Worm (Caenorhabditis elegans) whole organism, L1 larva: Measurements from ENCODE around the gene cyp-34A6.
A peak's percentile ranks its signal among the peaks of the same experiment; 100 is the strongest.

Experiments used
- C16A3.4 ChIP-seq: fragments of 150-350 bp; optimal IDR thresholded peaks from 2 replicates; lab custom pipeline; 2014; ENCODE audit warnings: missing biosample characterization, missing genetic modification characterization
- F16B12.6 ChIP-seq: fragments of 150-350 bp; optimal IDR thresholded peaks from 2 replicates; lab custom pipeline; 2014; ENCODE audit warnings: missing biosample characterization, missing genetic modification characterization
- aly-2 ChIP-seq: fragments of 150-350 bp; optimal IDR thresholded peaks from 2 replicates; lab custom pipeline; 2014; ENCODE audit warnings: missing biosample characterization, missing genetic modification characterization
- ama-1 ChIP-seq: fragments of 150-350 bp; optimal IDR thresholded peaks from 2 replicates; lab custom pipeline; 2014
- ceh-90 ChIP-seq: sonication (generic microtip); optimal IDR thresholded peaks from 2 replicates; lab custom pipeline; 2016; ENCODE audit warnings: missing genetic modification characterization, missing compliant biosample characterization
- ces-1 ChIP-seq: fragments of 150-350 bp; optimal IDR thresholded peaks from 2 replicates; lab custom pipeline; 2014; ENCODE audit warnings: missing biosample characterization, missing genetic modification reagents, missing genetic modification characterization
- dpl-1 ChIP-seq, 3 experiments: fragments of 150-350 bp in 2 of 3; sonication (generic microtip) in 1 of 3; optimal IDR thresholded peaks; 2 replicates each; lab custom pipeline; 2014 to 2017; ENCODE audit warnings: missing biosample characterization in 3 of 3, missing genetic modification characterization in 3 of 3, missing genetic modification reagents in 3 of 3
- efl-1 ChIP-seq, 4 experiments: fragments of 150-350 bp; optimal IDR thresholded peaks in 3 of 4; peaks in 1 of 4; 1 replicate in 1 of 4; 2 replicates in 3 of 4; lab custom pipeline; 2014; ENCODE audit warnings: missing biosample characterization in 2 of 4, missing genetic modification characterization in 2 of 4, missing genetic modification reagents in 2 of 4
- efl-3 ChIP-seq: fragments of 200-800 bp; sonication (Bioruptor generic); optimal IDR thresholded peaks from 2 replicates; lab custom pipeline; 2018; ENCODE audit warnings: mild to moderate bottlenecking, missing genetic modification characterization, missing compliant biosample characterization
- egl-27 ChIP-seq, 2 experiments: fragments of 150-350 bp in 1 of 2; sonication (generic microtip); optimal IDR thresholded peaks; 3 replicates each; lab custom pipeline; 2017 to 2018; ENCODE audit warnings: missing biosample characterization in 2 of 2, missing genetic modification characterization in 2 of 2, missing genetic modification reagents in 2 of 2
- elt-2 ChIP-seq: sonication (generic microtip); optimal IDR thresholded peaks from 2 replicates; lab custom pipeline; 2016; ENCODE audit warnings: missing genetic modification characterization, mild to moderate bottlenecking, inconsistent platforms, missing compliant biosample characterization, missing genetic modification reagents
- elt-3 ChIP-seq, 6 experiments: fragments of 150-350 bp in 1 of 6; sonication (generic microtip); optimal IDR thresholded peaks; 2 replicates each; lab custom pipeline; 2017 to 2018; ENCODE audit warnings: missing biosample characterization in 6 of 6, missing genetic modification characterization in 6 of 6, inconsistent platforms in 1 of 6
- ets-5 ChIP-seq: fragments of 200-800 bp; sonication (Bioruptor generic); IDR thresholded peaks from 2 replicates; pipeline ENCODE4 v1.3.6; 2022; ENCODE audit warnings: missing genetic modification characterization, missing compliant biosample characterization
- fkh-4 ChIP-seq: sonication (generic microtip); optimal IDR thresholded peaks from 2 replicates; lab custom pipeline; 2016; ENCODE audit warnings: missing compliant biosample characterization, missing genetic modification characterization, borderline replicate concordance
- fos-1 ChIP-seq: fragments of 150-350 bp; optimal IDR thresholded peaks from 2 replicates; lab custom pipeline; 2014; ENCODE audit warnings: missing biosample characterization, missing genetic modification characterization
- hlh-17 ChIP-seq: fragments of 200-800 bp; sonication (Bioruptor generic); optimal IDR thresholded peaks from 2 replicates; lab custom pipeline; 2018; ENCODE audit warnings: missing genetic modification characterization, mild to moderate bottlenecking, missing compliant biosample characterization, moderate library complexity, borderline replicate concordance
- hpl-2 ChIP-seq: fragments of 150-350 bp; optimal IDR thresholded peaks from 2 replicates; lab custom pipeline; 2014; ENCODE audit warnings: missing biosample characterization, missing genetic modification reagents, missing genetic modification characterization
- irx-1 ChIP-seq: sonication (generic microtip); optimal IDR thresholded peaks from 2 replicates; lab custom pipeline; 2016; ENCODE audit warnings: missing genetic modification characterization, missing compliant biosample characterization
- lin-13 ChIP-seq: fragments of 150-350 bp; optimal IDR thresholded peaks from 2 replicates; lab custom pipeline; 2014; ENCODE audit warnings: missing biosample characterization, missing genetic modification reagents, missing genetic modification characterization
- lin-35 ChIP-seq, 2 experiments: fragments of 150-350 bp; optimal IDR thresholded peaks; 2 replicates each; lab custom pipeline; 2014; ENCODE audit warnings: missing biosample characterization in 2 of 2, missing genetic modification characterization in 2 of 2, missing genetic modification reagents in 2 of 2
- lin-39 ChIP-seq: fragments of 150-350 bp; optimal IDR thresholded peaks from 2 replicates; lab custom pipeline; 2014; ENCODE audit warnings: missing biosample characterization, missing genetic modification reagents, missing genetic modification characterization
- lsy-2 ChIP-seq, 2 experiments: fragments of 150-350 bp; optimal IDR thresholded peaks; 2 replicates each; lab custom pipeline; 2014; ENCODE audit warnings: missing biosample characterization in 2 of 2, missing genetic modification characterization in 2 of 2
- mdl-1 ChIP-seq, 2 experiments: fragments of 150-350 bp; optimal IDR thresholded peaks; 2 replicates each; lab custom pipeline; 2014 to 2017; ENCODE audit warnings: missing biosample characterization in 2 of 2, missing genetic modification characterization in 2 of 2, inconsistent platforms in 1 of 2
- mep-1 ChIP-seq: fragments of 150-350 bp; optimal IDR thresholded peaks from 2 replicates; lab custom pipeline; 2014; ENCODE audit warnings: missing biosample characterization, missing genetic modification characterization
- nhr-11 ChIP-seq: fragments of 150-350 bp; optimal IDR thresholded peaks from 2 replicates; lab custom pipeline; 2014; ENCODE audit warnings: missing biosample characterization, missing genetic modification characterization
- nhr-12 ChIP-seq: sonication (generic microtip); optimal IDR thresholded peaks from 2 replicates; lab custom pipeline; 2017; ENCODE audit warnings: missing biosample characterization, missing genetic modification characterization
- nhr-19 ChIP-seq: fragments of 200-800 bp; sonication (Bioruptor generic); conservative IDR thresholded peaks from 2 replicates; pipeline ENCODE4 v1.3.6; 2022; ENCODE audit warnings: missing genetic modification characterization, missing compliant biosample characterization
- nhr-237 ChIP-seq: fragments of 150-350 bp; optimal IDR thresholded peaks from 2 replicates; lab custom pipeline; 2014; ENCODE audit warnings: missing biosample characterization, missing genetic modification characterization
- nhr-71 ChIP-seq: sonication (generic microtip); optimal IDR thresholded peaks from 2 replicates; lab custom pipeline; 2016; ENCODE audit warnings: mild to moderate bottlenecking, missing genetic modification characterization, moderate library complexity, missing compliant biosample characterization
- nhr-76 ChIP-seq: sonication (generic microtip); optimal IDR thresholded peaks from 2 replicates; lab custom pipeline; 2017; ENCODE audit warnings: missing biosample characterization, missing genetic modification characterization
- nhr-84 ChIP-seq: sonication (generic microtip); optimal IDR thresholded peaks from 2 replicates; lab custom pipeline; 2017; ENCODE audit warnings: missing biosample characterization, missing genetic modification characterization
- nhr-85 ChIP-seq: sonication (generic microtip); peaks from one replicate; lab custom pipeline; 2016; ENCODE audit warnings: missing genetic modification characterization, inconsistent platforms, missing compliant biosample characterization
- nhr-90 ChIP-seq: sonication (generic microtip); optimal IDR thresholded peaks from 2 replicates; lab custom pipeline; 2016; ENCODE audit warnings: mild to moderate bottlenecking, missing genetic modification characterization, missing compliant biosample characterization; ENCODE audit not compliant: poor library complexity
- pqm-1 ChIP-seq: sonication (generic microtip); optimal IDR thresholded peaks from 3 replicates; lab custom pipeline; 2017; ENCODE audit warnings: missing biosample characterization, missing genetic modification characterization
- skn-1 ChIP-seq: fragments of 150-350 bp; optimal IDR thresholded peaks from 2 replicates; lab custom pipeline; 2014; ENCODE audit warnings: missing biosample characterization, missing genetic modification characterization
- snpc-4 ChIP-seq: fragments of 150-350 bp; optimal IDR thresholded peaks from 2 replicates; lab custom pipeline; 2014; ENCODE audit warnings: missing biosample characterization, missing genetic modification characterization
- snu-23 ChIP-seq: sonication (generic microtip); optimal IDR thresholded peaks from 2 replicates; lab custom pipeline; 2016; ENCODE audit warnings: missing genetic modification characterization, missing compliant biosample characterization
- sptf-1 ChIP-seq: fragments of 150-350 bp; optimal IDR thresholded peaks from 2 replicates; lab custom pipeline; 2014; ENCODE audit warnings: missing biosample characterization, missing genetic modification characterization
- sup-37 ChIP-seq: fragments of 200-800 bp; sonication (Bioruptor generic); optimal IDR thresholded peaks from 2 replicates; lab custom pipeline; 2018; ENCODE audit warnings: mild to moderate bottlenecking, missing genetic modification characterization, missing compliant biosample characterization
- unc-130 ChIP-seq: fragments of 150-350 bp; optimal IDR thresholded peaks from 2 replicates; lab custom pipeline; 2017; ENCODE audit warnings: missing biosample characterization, missing genetic modification characterization, inconsistent platforms
- unc-98 ChIP-seq: fragments of 200-800 bp; sonication (Bioruptor generic); IDR thresholded peaks from 2 replicates; pipeline ENCODE4 v1.3.6; 2022; ENCODE audit warnings: missing genetic modification characterization, missing compliant biosample characterization
- vab-15 ChIP-seq: sonication (generic microtip); optimal IDR thresholded peaks from 2 replicates; lab custom pipeline; 2017; ENCODE audit warnings: missing genotype, mild to moderate bottlenecking, missing genetic modification characterization, missing compliant biosample characterization
- xbp-1 ChIP-seq: sonication (generic microtip); optimal IDR thresholded peaks from 2 replicates; lab custom pipeline; 2016; ENCODE audit warnings: missing genetic modification characterization, missing compliant biosample characterization
- zag-1 ChIP-seq: fragments of 150-350 bp; optimal IDR thresholded peaks from 2 replicates; lab custom pipeline; 2014; ENCODE audit warnings: missing biosample characterization, missing genetic modification characterization
- zip-4 ChIP-seq: fragments of 200-800 bp; sonication (Bioruptor generic); optimal IDR thresholded peaks from 2 replicates; lab custom pipeline; 2018; ENCODE audit warnings: mild to moderate bottlenecking, missing genetic modification characterization, moderate library complexity, missing compliant biosample characterization
- ztf-11 ChIP-seq, 2 experiments: sonication (generic microtip); optimal IDR thresholded peaks; 2 replicates each; lab custom pipeline; 2016 to 2017; ENCODE audit warnings: missing genetic modification characterization in 2 of 2, missing biosample characterization in 1 of 2, missing compliant biosample characterization in 1 of 2
- ztf-4 ChIP-seq: fragments of 150-350 bp; optimal IDR thresholded peaks from 2 replicates; lab custom pipeline; 2014; ENCODE audit warnings: missing biosample characterization, missing genetic modification characterization

cyp-34A6 gene

ce11 chrV:3974361-3974760 is 13.2 kb upstream of the cyp-34A6 start, which contains the start of gene str-82:
TSS of gene str-82 (plus strand) at chrV:3974661.
- no peak for TF ChIP-seq nhr-12 (tag; lab: Kevin White, UChicago)
- no peak for TF ChIP-seq irx-1 (tag; lab: Kevin White, UChicago)
- no peak for TF ChIP-seq unc-98 (GFP tag; lab: Robert Waterston, UW)
- TF ChIP-seq C16A3.4 (tag; lab: Kevin White, UChicago) = no peak
- TF ChIP-seq zag-1 (tag; lab: Kevin White, UChicago) = no peak
- no peak for TF ChIP-seq fkh-4 (tag; lab: Kevin White, UChicago)
- TF ChIP-seq skn-1 = no peak
- TF ChIP-seq hpl-2 = no peak
- no peak for TF ChIP-seq lin-35 (GFP tag; optimal IDR thresholded peaks at IDR 0.05; lab: Kevin White, UChicago)
- no peak for TF ChIP-seq ztf-11 (tag; optimal IDR thresholded peaks at IDR 0.05; lab: Kevin White, UChicago)
- no peak for TF ChIP-seq dpl-1 (GFP tag; optimal IDR thresholded peaks at IDR 0.05; lab: Kevin White, UChicago)
- TF ChIP-seq hlh-17 (GFP tag; lab: Kevin White, UChicago) = no peak
- no peak for TF ChIP-seq lin-39 (tag; lab: Kevin White, UChicago)
- TF ChIP-seq mep-1 (tag; lab: Kevin White, UChicago) = no peak
- no peak for TF ChIP-seq efl-3
- TF ChIP-seq xbp-1 (tag; lab: Kevin White, UChicago) = no peak
- TF ChIP-seq, all 84 proteins: peak for 0

- TF ChIP-seq hlh-17 (GFP tag; lab: Kevin White, UChicago) (no peak), ces-1 (no peak), efl-1 (optimal IDR thresholded peaks at IDR 0.05; lab: Kevin White, UChicago) (no peak), efl-1 (GFP tag; optimal IDR thresholded peaks at IDR 0.05 in 1 of 2; lab: Kevin White, UChicago) (no peak), skn-1 (no peak), sup-37 (no peak), zip-4 (GFP tag; lab: Kevin White, UChicago) (no peak), ama-1 (lab: Kevin White, UChicago) (no peak), nhr-90 (tag; lab: Kevin White, UChicago) (no peak), lin-35 (GFP tag; optimal IDR thresholded peaks at IDR 0.05; lab: Kevin White, UChicago) (no peak), nhr-19 (GFP tag; lab: Robert Waterston, UW) (no peak)
Measured at ce11 chrV:3972846-3973245, 11.7 kb upstream of the cyp-34A6 start, which contains the start of gene cyp-34A10. TSS of gene cyp-34A10 (minus strand) at chrV:3972991.

- no peak for TF ChIP-seq nhr-237 (tag; lab: Kevin White, UChicago)
- TF ChIP-seq lin-39 (tag; lab: Kevin White, UChicago) = no peak
- no peak for TF ChIP-seq sptf-1
- peak in 1 of 2 experiments; percentile 14 for TF ChIP-seq lin-35 (GFP tag; optimal IDR thresholded peaks at IDR 0.05; lab: Kevin White, UChicago)
- no peak for TF ChIP-seq F16B12.6 (tag; lab: Kevin White, UChicago)
- no peak for TF ChIP-seq ets-5
- TF ChIP-seq nhr-84 (tag; lab: Kevin White, UChicago) = no peak
- TF ChIP-seq lin-13 = no peak
- no peak for TF ChIP-seq sup-37
- no peak for TF ChIP-seq mep-1 (tag; lab: Kevin White, UChicago)
- TF ChIP-seq dpl-1 (GFP tag; optimal IDR thresholded peaks at IDR 0.05; lab: Kevin White, UChicago) = no peak
- TF ChIP-seq fos-1 (tag; lab: Kevin White, UChicago) = no peak
- TF ChIP-seq ztf-4 (tag; lab: Kevin White, UChicago) = no peak
- TF ChIP-seq nhr-90 (tag; lab: Kevin White, UChicago) = peak; percentile 8
- peak; percentile 13 for TF ChIP-seq nhr-71 (tag; lab: Kevin White, UChicago)
- peak; percentile 4 for TF ChIP-seq nhr-85
- no peak for TF ChIP-seq ceh-90 (tag; lab: Kevin White, UChicago)
- peak in 4 of 6 experiments; percentile 3 to 65 (median 30) for TF ChIP-seq elt-3 (tag; optimal IDR thresholded peaks at IDR 0.05; lab: Kevin White, UChicago)
- no peak for TF ChIP-seq nhr-19 (GFP tag; lab: Robert Waterston, UW)
- no peak for TF ChIP-seq lsy-2 (tag; optimal IDR thresholded peaks at IDR 0.05; lab: Kevin White, UChicago)
- TF ChIP-seq elt-2 (tag; lab: Kevin White, UChicago) = peak; percentile 66
- no peak for TF ChIP-seq unc-130 (tag; lab: Kevin White, UChicago)
- no peak for TF ChIP-seq pqm-1 (tag; lab: Kevin White, UChicago)
- TF ChIP-seq egl-27 (tag; optimal IDR thresholded peaks at IDR 0.05; lab: Kevin White, UChicago) = no peak
- no peak for TF ChIP-seq ztf-11 (tag; optimal IDR thresholded peaks at IDR 0.05; lab: Kevin White, UChicago)
- no peak for TF ChIP-seq nhr-76 (tag; lab: Kevin White, UChicago)
- TF ChIP-seq nhr-11 (tag; lab: Kevin White, UChicago) = no peak
- TF ChIP-seq nhr-12 (tag; lab: Kevin White, UChicago) = no peak
- TF ChIP-seq efl-1 (optimal IDR thresholded peaks at IDR 0.05; lab: Kevin White, UChicago) = no peak
- no peak for TF ChIP-seq efl-1 (GFP tag; optimal IDR thresholded peaks at IDR 0.05 in 1 of 2; lab: Kevin White, UChicago)
- TF ChIP-seq irx-1 (tag; lab: Kevin White, UChicago) = no peak
- TF ChIP-seq snpc-4 (tag; lab: Kevin White, UChicago) = no peak
- no peak for TF ChIP-seq C16A3.4 (tag; lab: Kevin White, UChicago)
- no peak for TF ChIP-seq snu-23 (GFP tag; lab: Kevin White, UChicago)
- TF ChIP-seq mdl-1 (tag; optimal IDR thresholded peaks at IDR 0.05; lab: Kevin White, UChicago) = no peak
- no peak for TF ChIP-seq aly-2 (tag; lab: Kevin White, UChicago)
- TF ChIP-seq vab-15 (tag; lab: Kevin White, UChicago) = no peak
Measured at ce11 chrV:3970410-3970809, 9.3 kb upstream of the cyp-34A6 start, which contains the start of gene cyp-34A9. TSS of gene cyp-34A9 (minus strand) at chrV:3970540.
